Fruit fly (Drosophila melanogaster): ENCODE results near the gene CG42304.

Gene CG42304

dm6 chr3L:2636023-2636968 lies 15.6 kb upstream of the CG42304 start (continued):
- no peak for TF ChIP-seq usp (GFP tag; optimal IDR thresholded peaks at IDR 0.05)
- peak; percentile 12 for TF ChIP-seq CG17829 (tag; optimal IDR thresholded peaks at IDR 0.05)
- peak; percentile 47; the same call in 1 of the 2 replicates for TF ChIP-seq Xrp1 (GFP tag; IDR thresholded peaks at IDR 0.05)
- peak; percentile 4 for TF ChIP-seq CG10209 (GFP tag; optimal IDR thresholded peaks at IDR 0.05)
- no peak for TF ChIP-seq tup (GFP tag; optimal IDR thresholded peaks at IDR 0.05)
- no peak for TF ChIP-seq hkb (optimal IDR thresholded peaks at IDR 0.05)
- peak; percentile 44; the same call in 1 of the 2 replicates for TF ChIP-seq hkb (GFP tag; IDR thresholded peaks at IDR 0.05)
- no peak for TF ChIP-seq rib (GFP tag; IDR thresholded peaks at IDR 0.05)
- no peak; the same call in 1 of the 2 replicates for TF ChIP-seq CG13287 (GFP tag; IDR thresholded peaks at IDR 0.05; ENCODE audit: partially characterized antibody)
- TF ChIP-seq Aef1 (GFP tag; IDR thresholded peaks at IDR 0.05), result peak; percentile 51; the same call in 2 of the 3 replicates
- peak; percentile 14 for TF ChIP-seq HmgZ (tag; optimal IDR thresholded peaks at IDR 0.05)
- no peak for TF ChIP-seq sr (GFP tag; IDR thresholded peaks at IDR 0.05)
- no peak for TF ChIP-seq Mad (GFP tag; optimal IDR thresholded peaks at IDR 0.05)
- TF ChIP-seq CG7928 (GFP tag; optimal IDR thresholded peaks at IDR 0.05), result no peak
- TF ChIP-seq zf30C (GFP tag; optimal IDR thresholded peaks at IDR 0.05), result peak; percentile 45
- peak; percentile 45 for TF ChIP-seq sens (GFP tag)
- peak; percentile 9 for TF ChIP-seq fd96Cb (tag; optimal IDR thresholded peaks at IDR 0.05)
- TF ChIP-seq CG17385 (GFP tag; optimal IDR thresholded peaks at IDR 0.05), result peak; percentile 37
- no peak for TF ChIP-seq Scr (GFP tag; IDR thresholded peaks at IDR 0.05; ENCODE audit: partially characterized antibody)
- peak; percentile 31 for TF ChIP-seq Med (GFP tag)
- no peak for TF ChIP-seq CG7786 (GFP tag; optimal IDR thresholded peaks at IDR 0.05)
- no peak for TF ChIP-seq CG6854 (GFP tag; optimal IDR thresholded peaks at IDR 0.05)
- TF ChIP-seq Hand (GFP tag; optimal IDR thresholded peaks at IDR 0.05), result no peak
- TF ChIP-seq Rfx (GFP tag; IDR thresholded peaks at IDR 0.05), result peak; percentile 46
- TF ChIP-seq CG10543 (GFP tag; optimal IDR thresholded peaks at IDR 0.05), result no peak
- no peak for TF ChIP-seq gcm (GFP tag; optimal IDR thresholded peaks at IDR 0.05)
- TF ChIP-seq Xbp1 (GFP tag; optimal IDR thresholded peaks at IDR 0.05), result no peak
- no peak for TF ChIP-seq Bdp1 (GFP tag; optimal IDR thresholded peaks at IDR 0.05)
- TF ChIP-seq crol (GFP tag; IDR thresholded peaks at IDR 0.05), result peak; percentile 87
- TF ChIP-seq CG15269 (tag; optimal IDR thresholded peaks at IDR 0.05), result peak; percentile 26
- peak; percentile 18; the same call in 1 of the 3 replicates for TF ChIP-seq Dbx (GFP tag; IDR thresholded peaks at IDR 0.05)
- TF ChIP-seq vvl (GFP tag; IDR thresholded peaks at IDR 0.05), result peak; percentile 43; the same call in 1 of the 2 replicates
- peak; percentile 13; the same call in 1 of the 3 replicates for TF ChIP-seq B-H1 (GFP tag; IDR thresholded peaks at IDR 0.05)
- peak; percentile 27 for TF ChIP-seq Oli (tag; optimal IDR thresholded peaks at IDR 0.05)
- peak; percentile 7 for TF ChIP-seq az2 (GFP tag; optimal IDR thresholded peaks at IDR 0.05)
- TF ChIP-seq CG4360 (GFP tag; IDR thresholded peaks at IDR 0.05), result peak; percentile 94
- TF ChIP-seq Adf1 (GFP tag; IDR thresholded peaks at IDR 0.05), result peak; percentile 51; the same call in 1 of the 2 replicates
- no peak for TF ChIP-seq CG8388 (GFP tag; optimal IDR thresholded peaks at IDR 0.05)
- no peak for TF ChIP-seq CG1233 (GFP tag; optimal IDR thresholded peaks at IDR 0.05)
- no peak for TF ChIP-seq CG1792 (GFP tag; optimal IDR thresholded peaks at IDR 0.05)
- no peak for TF ChIP-seq br (optimal IDR thresholded peaks at IDR 0.05)
- TF ChIP-seq Bgb (GFP tag; IDR thresholded peaks at IDR 0.05; ENCODE audit: partially characterized antibody), result 0 out of 2 replicates have a peak, but pooled peaks have one; percentile 21
- TF ChIP-seq BEAF-32 (GFP tag; optimal IDR thresholded peaks at IDR 0.05), result no peak
- TF ChIP-seq repo (GFP tag; optimal IDR thresholded peaks at IDR 0.05), result no peak
- peak; percentile 7 for TF ChIP-seq lbe (GFP tag; optimal IDR thresholded peaks at IDR 0.05)
- TF ChIP-seq Stat92E (GFP tag; optimal IDR thresholded peaks at IDR 0.05), result peak in 1 of 3 experiments; percentile 12
- TF ChIP-seq D19A (tag; optimal IDR thresholded peaks at IDR 0.05), result peak; percentile 22
- TF ChIP-seq Lim3 (GFP tag; IDR thresholded peaks at IDR 0.05), result no peak

All from whole organism, embryonic.